Fruit fly (Drosophila melanogaster) whole organism, prepupa: ENCODE data around the gene FoxP.

Experiments
- CG16779 ChIP-seq: fragments of 200-800 bp; sonication (Bioruptor generic); optimal IDR thresholded peaks from 3 replicates; lab custom pipeline; 2017; ENCODE audit warnings: missing biosample characterization, mild to moderate bottlenecking, missing genetic modification characterization
- CG4318 ChIP-seq: fragments of 200-800 bp; sonication (Bioruptor generic); optimal IDR thresholded peaks from 3 replicates; lab custom pipeline; 2017; ENCODE audit warnings: missing biosample characterization, mild to moderate bottlenecking, missing genetic modification characterization
- CG8319 ChIP-seq: fragments of 200-800 bp; sonication (Bioruptor generic); optimal IDR thresholded peaks from 3 replicates; lab custom pipeline; 2016; ENCODE audit warnings: missing biosample characterization, missing genetic modification characterization
- CG9139 ChIP-seq: fragments of 200-800 bp; sonication (Bioruptor generic); optimal IDR thresholded peaks from 3 replicates; lab custom pipeline; 2017; ENCODE audit warnings: missing biosample characterization, mild to moderate bottlenecking, missing genetic modification characterization
- Eip93F ChIP-seq: fragments of 200-800 bp; sonication (Bioruptor generic); optimal IDR thresholded peaks from 2 replicates; lab custom pipeline; 2016; ENCODE audit warnings: missing biosample characterization, mild to moderate bottlenecking, missing genetic modification characterization
- Ets96B ChIP-seq: fragments of 200-800 bp; optimal IDR thresholded peaks from 2 replicates; lab custom pipeline; 2019; ENCODE audit warnings: missing biosample characterization, mild to moderate bottlenecking, missing genetic modification characterization, moderate library complexity
- Gug ChIP-seq: fragments of 200-800 bp; sonication (Bioruptor generic); IDR thresholded peaks from 2 replicates; pipeline ENCODE4 v1.3.6; 2022; ENCODE audit warnings: missing biosample characterization, missing genetic modification characterization
- fd85E ChIP-seq: fragments of 200-800 bp; sonication (Bioruptor generic); optimal IDR thresholded peaks from 3 replicates; lab custom pipeline; 2016; ENCODE audit warnings: missing biosample characterization, missing genetic modification characterization
- pdm3 ChIP-seq: fragments of 200-800 bp; sonication (Bioruptor generic); optimal IDR thresholded peaks from 3 replicates; lab custom pipeline; 2016; ENCODE audit warnings: missing biosample characterization, missing genetic modification characterization

DNA sequence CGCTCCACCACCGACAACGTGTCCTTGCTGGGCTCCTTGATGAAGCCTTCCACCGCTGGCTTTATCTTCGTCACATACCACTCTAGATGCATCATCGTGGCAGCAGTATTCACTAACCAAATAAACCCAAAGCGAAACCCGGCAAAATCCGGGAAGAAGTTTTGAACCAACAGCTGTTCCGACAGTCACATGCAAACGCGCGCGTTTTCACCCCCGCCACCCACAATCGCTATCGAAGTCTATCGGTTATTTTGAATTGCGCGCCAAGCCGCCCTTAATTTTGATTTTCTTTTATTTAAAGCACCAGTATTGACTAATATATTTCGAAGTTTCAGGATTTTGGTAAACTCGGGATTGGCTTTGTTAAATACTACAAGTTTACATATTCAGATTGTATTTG is 23.8 kb upstream of the FoxP start, which contains the start of gene Tti1:
- no peak for TF ChIP-seq CG9139 (GFP tag; lab: Kevin White, UChicago)
- no peak for TF ChIP-seq CG8319 (GFP tag; lab: Kevin White, UChicago)
- TF ChIP-seq Ets96B (tag; lab: Kevin White, UChicago): no peak
- no peak for TF ChIP-seq Gug (GFP tag; lab: Robert Waterston, UW)
- no peak for TF ChIP-seq pdm3 (GFP tag; lab: Kevin White, UChicago)
- TF ChIP-seq CG16779 (tag; lab: Kevin White, UChicago): no peak
- no peak for TF ChIP-seq Eip93F
- no peak for TF ChIP-seq CG4318 (GFP tag; lab: Kevin White, UChicago)
- no peak for TF ChIP-seq fd85E
